Fruit fly (Drosophila melanogaster) whole organism, embryonic: ENCODE results near the gene CG4968.

Source experiments
- B-H2 ChIP-seq: fragments of 200-800 bp; sonication (Bioruptor generic); optimal IDR thresholded peaks from 2 replicates; lab custom pipeline; 2018; ENCODE audit warnings: missing biosample characterization, mild to moderate bottlenecking, missing genetic modification characterization
- Bteb2 ChIP-seq: fragments of 200-800 bp; sonication (Bioruptor generic); optimal IDR thresholded peaks from 2 replicates; lab custom pipeline; 2016; ENCODE audit warnings: missing biosample characterization, missing genetic modification characterization
- CG10959 ChIP-seq: fragments of 200-800 bp; sonication (Bioruptor generic); IDR thresholded peaks from 2 replicates; pipeline ENCODE4 v1.3.6; 2022; ENCODE audit warnings: missing biosample characterization, missing genetic modification characterization
- CG12299 ChIP-seq: fragments of 200-800 bp; sonication (Bioruptor generic); optimal IDR thresholded peaks from 2 replicates; lab custom pipeline; 2018; ENCODE audit warnings: missing biosample characterization, mild to moderate bottlenecking, missing genetic modification characterization
- CG13287 ChIP-seq: fragments of 200-800 bp; sonication (Bioruptor generic); IDR thresholded peaks from 2 replicates; pipeline ENCODE4 v1.3.6; 2022; ENCODE audit warnings: missing biosample characterization, missing genetic modification characterization; ENCODE audit not compliant: partially characterized antibody
- CG15514 ChIP-seq: fragments of 200-800 bp; sonication (Bioruptor generic); optimal IDR thresholded peaks from 3 replicates; lab custom pipeline; 2017; ENCODE audit warnings: missing biosample characterization, missing genetic modification characterization, mild to moderate bottlenecking, moderate library complexity, missing genetic modification reagents
- CG15696 ChIP-seq: fragments of 200-800 bp; sonication (Bioruptor generic); optimal IDR thresholded peaks from 2 replicates; lab custom pipeline; 2019; ENCODE audit warnings: missing biosample characterization, mild to moderate bottlenecking, missing genetic modification characterization, moderate library complexity
- CG1603 ChIP-seq: fragments of 200-800 bp; sonication (Bioruptor generic); optimal IDR thresholded peaks from 2 replicates; lab custom pipeline; 2019; ENCODE audit warnings: missing biosample characterization, mild to moderate bottlenecking, missing genetic modification characterization, moderate library complexity
- CG16813 ChIP-seq: fragments of 200-800 bp; sonication (Bioruptor generic); IDR thresholded peaks from 3 replicates; pipeline ENCODE4 v1.3.6; 2022; ENCODE audit warnings: missing biosample characterization, missing genetic modification characterization; ENCODE audit not compliant: partially characterized antibody
- CG17829 ChIP-seq: fragments of 200-800 bp; optimal IDR thresholded peaks from 2 replicates; lab custom pipeline; 2019; ENCODE audit warnings: missing biosample characterization, mild to moderate bottlenecking, missing genetic modification characterization, moderate library complexity
- CG2116 ChIP-seq: fragments of 200-800 bp; sonication (Bioruptor generic); optimal IDR thresholded peaks from 3 replicates; lab custom pipeline; 2018; ENCODE audit warnings: missing biosample characterization, mild to moderate bottlenecking, missing genetic modification characterization
- CG34376 ChIP-seq: fragments of 200-800 bp; sonication (Bioruptor generic); optimal IDR thresholded peaks from 2 replicates; lab custom pipeline; 2018; ENCODE audit warnings: missing biosample characterization, mild to moderate bottlenecking, missing genetic modification characterization
- CG42726 ChIP-seq: fragments of 200-800 bp; sonication (Bioruptor generic); IDR thresholded peaks from 2 replicates; pipeline ENCODE4 v1.3.6; 2022; ENCODE audit warnings: missing biosample characterization, missing genetic modification characterization; ENCODE audit not compliant: partially characterized antibody
- CG4328 ChIP-seq: fragments of 200-800 bp; sonication (Bioruptor generic); optimal IDR thresholded peaks from 3 replicates; lab custom pipeline; 2017; ENCODE audit warnings: missing biosample characterization, missing genetic modification reagents, missing genetic modification characterization
- CG4617 ChIP-seq: fragments of 200-800 bp; sonication (Bioruptor generic); optimal IDR thresholded peaks from 3 replicates; lab custom pipeline; 2016; ENCODE audit warnings: missing biosample characterization, missing genetic modification characterization, borderline replicate concordance
- CG4854 ChIP-seq: fragments of 200-800 bp; sonication (Bioruptor generic); optimal IDR thresholded peaks from 2 replicates; lab custom pipeline; 2016; ENCODE audit warnings: missing biosample characterization, missing genetic modification characterization, inconsistent platforms
- CG9797 ChIP-seq: fragments of 200-800 bp; sonication (Bioruptor generic); optimal IDR thresholded peaks from 3 replicates; lab custom pipeline; 2018; ENCODE audit warnings: missing biosample characterization, mild to moderate bottlenecking, missing genetic modification characterization
- CG9932 ChIP-seq: fragments of 200-800 bp; sonication (Bioruptor generic); IDR thresholded peaks from 2 replicates; pipeline ENCODE4 v1.3.6; 2022; ENCODE audit warnings: missing biosample characterization, missing genetic modification characterization
- CrebB ChIP-seq: fragments of 200-800 bp; sonication (Bioruptor generic); optimal IDR thresholded peaks from 3 replicates; lab custom pipeline; 2018; ENCODE audit warnings: missing biosample characterization, mild to moderate bottlenecking, missing genetic modification characterization
- Dek ChIP-seq: fragments of 200-800 bp; sonication (Bioruptor generic); optimal IDR thresholded peaks from 3 replicates; lab custom pipeline; 2019; ENCODE audit warnings: missing biosample characterization, mild to moderate bottlenecking, missing genetic modification characterization, moderate library complexity
- Doc3 ChIP-seq: fragments of 200-800 bp; sonication (Bioruptor generic); IDR thresholded peaks from 3 replicates; pipeline ENCODE4 v1.3.6; 2022; ENCODE audit warnings: missing biosample characterization, missing genetic modification characterization; ENCODE audit not compliant: partially characterized antibody
- Dref ChIP-seq: fragments of 200-800 bp; sonication (Bioruptor generic); IDR thresholded peaks from 2 replicates; pipeline ENCODE4 v1.3.6; 2022; ENCODE audit warnings: missing biosample characterization, missing genetic modification characterization
- Drgx ChIP-seq: fragments of 200-800 bp; sonication (Bioruptor generic); IDR thresholded peaks from 2 replicates; pipeline ENCODE4 v1.3.6; 2022; ENCODE audit warnings: missing biosample characterization, missing genetic modification characterization
- Med ChIP-seq: fragments of 200-800 bp; sonication (Bioruptor generic); peaks from one replicate; lab custom pipeline; 2016; ENCODE audit warnings: missing biosample characterization, missing genetic modification characterization, mild to moderate bottlenecking, inconsistent platforms, moderate library complexity
- NC2α ChIP-seq: fragments of 200-800 bp; sonication (Bioruptor generic); optimal IDR thresholded peaks from 2 replicates; lab custom pipeline; 2016; ENCODE audit warnings: missing biosample characterization, missing genetic modification characterization
- Rfx ChIP-seq: fragments of 200-800 bp; sonication (Bioruptor generic); IDR thresholded peaks from 2 replicates; pipeline ENCODE4 v1.3.6; 2022; ENCODE audit warnings: missing biosample characterization, missing genetic modification characterization
- Sox102F ChIP-seq: fragments of 200-800 bp; sonication (Bioruptor generic); optimal IDR thresholded peaks from 2 replicates; lab custom pipeline; 2018; ENCODE audit warnings: missing biosample characterization, mild to moderate bottlenecking, missing genetic modification characterization, moderate library complexity
- amos ChIP-seq: fragments of 200-800 bp; sonication (Bioruptor generic); IDR thresholded peaks from 2 replicates; pipeline ENCODE4 v1.3.6; 2022; ENCODE audit warnings: missing biosample characterization, missing genetic modification characterization; ENCODE audit not compliant: partially characterized antibody
- ap ChIP-seq: fragments of 200-800 bp; sonication (Bioruptor generic); IDR thresholded peaks from 2 replicates; pipeline ENCODE4 v1.3.6; 2022; ENCODE audit warnings: missing biosample characterization, missing genetic modification characterization
- bowl ChIP-seq: fragments of 200-800 bp; sonication (Bioruptor generic); IDR thresholded peaks from 2 replicates; pipeline ENCODE4 v1.3.6; 2022; ENCODE audit warnings: missing biosample characterization, missing genetic modification characterization
- bsh ChIP-seq, 2 experiments: fragments of 200-800 bp; sonication (Bioruptor generic); optimal IDR thresholded peaks; 2 replicates each; lab custom pipeline; 2017 to 2018; ENCODE audit warnings: mild to moderate bottlenecking in 2 of 2, missing biosample characterization in 2 of 2, missing genetic modification characterization in 2 of 2, moderate library complexity in 1 of 2
- cato ChIP-seq: fragments of 200-800 bp; sonication (Bioruptor generic); optimal IDR thresholded peaks from 2 replicates; lab custom pipeline; 2016; ENCODE audit warnings: missing biosample characterization, missing genetic modification characterization, borderline replicate concordance
- dan ChIP-seq: fragments of 200-800 bp; sonication (Bioruptor generic); IDR thresholded peaks from 2 replicates; pipeline ENCODE4 v1.3.6; 2022; ENCODE audit warnings: missing biosample characterization, missing genetic modification characterization
- dati ChIP-seq: fragments of 200-800 bp; sonication (Bioruptor generic); IDR thresholded peaks from 2 replicates; pipeline ENCODE4 v1.3.6; 2022; ENCODE audit warnings: missing biosample characterization, missing genetic modification characterization
- eyg ChIP-seq: fragments of 200-800 bp; sonication (Bioruptor generic); optimal IDR thresholded peaks from 3 replicates; lab custom pipeline; 2016; ENCODE audit warnings: missing biosample characterization, missing genetic modification characterization
- fd64A ChIP-seq: fragments of 200-800 bp; sonication (Bioruptor generic); optimal IDR thresholded peaks from 3 replicates; lab custom pipeline; 2018; ENCODE audit warnings: missing biosample characterization, mild to moderate bottlenecking, missing genetic modification characterization
- gem ChIP-seq: fragments of 200-800 bp; sonication (Bioruptor generic); optimal IDR thresholded peaks from 2 replicates; lab custom pipeline; 2019; ENCODE audit warnings: missing biosample characterization, mild to moderate bottlenecking, missing genetic modification characterization, moderate library complexity
- hb ChIP-seq: fragments of 200-800 bp; sonication (Bioruptor generic); IDR thresholded peaks from 3 replicates; pipeline ENCODE4 v1.3.6; 2022; ENCODE audit warnings: missing biosample characterization, missing genetic modification characterization; ENCODE audit not compliant: partially characterized antibody
- inv ChIP-seq: fragments of 200-800 bp; sonication (Bioruptor generic); IDR thresholded peaks from 2 replicates; pipeline ENCODE4 v1.3.6; 2022; ENCODE audit warnings: missing biosample characterization, missing genetic modification characterization; ENCODE audit not compliant: partially characterized antibody
- jing ChIP-seq: fragments of 200-800 bp; sonication (Bioruptor generic); optimal IDR thresholded peaks from 2 replicates; lab custom pipeline; 2018; ENCODE audit warnings: missing biosample characterization, mild to moderate bottlenecking, missing genetic modification characterization
- lilli ChIP-seq: fragments of 200-800 bp; sonication (Bioruptor generic); optimal IDR thresholded peaks from 3 replicates; lab custom pipeline; 2016; ENCODE audit warnings: missing biosample characterization, missing genetic modification characterization
- nerfin-2 ChIP-seq: fragments of 200-800 bp; sonication (Bioruptor generic); IDR thresholded peaks from 2 replicates; pipeline ENCODE4 v1.3.6; 2022; ENCODE audit warnings: missing biosample characterization, missing genetic modification characterization; ENCODE audit not compliant: partially characterized antibody
- psq ChIP-seq: fragments of 200-800 bp; sonication (Bioruptor generic); optimal IDR thresholded peaks from 2 replicates; lab custom pipeline; 2017; ENCODE audit warnings: missing biosample characterization, missing genetic modification characterization
- pzg ChIP-seq: fragments of 200-800 bp; sonication (Bioruptor generic); optimal IDR thresholded peaks from 3 replicates; lab custom pipeline; 2018; ENCODE audit warnings: missing biosample characterization, mild to moderate bottlenecking, missing genetic modification characterization, moderate library complexity
- rib ChIP-seq: fragments of 200-800 bp; sonication (Bioruptor generic); IDR thresholded peaks from 2 replicates; pipeline ENCODE4 v1.3.6; 2022; ENCODE audit warnings: missing biosample characterization, missing genetic modification characterization
- sna ChIP-seq: fragments of 200-800 bp; sonication (Bioruptor generic); IDR thresholded peaks from 2 replicates; pipeline ENCODE4 v1.3.6; 2022; ENCODE audit warnings: missing biosample characterization, missing genetic modification characterization; ENCODE audit not compliant: partially characterized antibody
- stwl ChIP-seq: fragments of 200-800 bp; sonication (Bioruptor generic); optimal IDR thresholded peaks from 3 replicates; lab custom pipeline; 2018; ENCODE audit warnings: missing biosample characterization, mild to moderate bottlenecking, missing genetic modification characterization, moderate library complexity
- tll ChIP-seq, 2 experiments: fragments of 200-800 bp in 1 of 2; fragments of >200 bp in 1 of 2; sonication (Bioruptor generic) in 1 of 2; optimal IDR thresholded peaks; 2 replicates each; lab custom pipeline; 2017 to 2019; ENCODE audit warnings: missing biosample characterization in 2 of 2, missing genetic modification characterization in 2 of 2, mild to moderate bottlenecking in 1 of 2, moderate library complexity in 1 of 2
- trem ChIP-seq: fragments of 200-800 bp; optimal IDR thresholded peaks from 3 replicates; lab custom pipeline; 2019; ENCODE audit warnings: missing biosample characterization, mild to moderate bottlenecking, missing genetic modification characterization, moderate library complexity
- zf30C ChIP-seq: fragments of 200-800 bp; sonication (Bioruptor generic); optimal IDR thresholded peaks from 3 replicates; lab custom pipeline; 2018; ENCODE audit warnings: missing biosample characterization, mild to moderate bottlenecking, missing genetic modification characterization

Gene CG4968

DNA sequence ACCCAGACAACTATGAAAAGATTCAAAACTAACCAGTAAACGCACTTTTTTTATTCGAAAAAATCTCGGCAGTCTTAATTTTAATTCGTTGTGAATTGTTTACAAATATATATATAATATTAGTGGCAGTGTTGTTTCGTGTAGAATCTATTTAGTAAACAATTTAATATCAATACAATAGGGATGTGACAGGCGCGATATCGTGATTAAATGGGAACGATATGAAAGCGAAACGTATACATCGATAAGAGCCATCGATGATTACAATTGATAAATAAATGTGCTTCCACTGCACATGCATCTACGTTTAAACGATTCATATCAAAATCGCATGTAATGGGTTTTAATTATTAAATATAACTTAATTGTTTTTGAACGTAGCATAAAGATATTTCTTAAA, 29.4 kb upstream of the CG4968 start (continued):
- peak; percentile 93 for TF ChIP-seq inv (GFP tag; lab: Robert Waterston, UW)
- no peak for TF ChIP-seq CG4854 (GFP tag; lab: Kevin White, UChicago)
- peak; percentile 43 for TF ChIP-seq CG4617 (GFP tag; lab: Kevin White, UChicago)
- TF ChIP-seq CG13287 (GFP tag; lab: Robert Waterston, UW): peak; percentile 85
- peak; percentile 66 for TF ChIP-seq trem
- peak; percentile 90 for TF ChIP-seq CG1603
- TF ChIP-seq ap: no peak
- TF ChIP-seq CG2116: peak; percentile 42
- TF ChIP-seq rib: no peak
- TF ChIP-seq CrebB: no peak
- TF ChIP-seq CG15696: no peak
- no peak for TF ChIP-seq NC2α (GFP tag; lab: Kevin White, UChicago)
- TF ChIP-seq CG10959 (GFP tag; lab: Robert Waterston, UW): no peak
- peak; percentile 78 for TF ChIP-seq nerfin-2
- no peak for TF ChIP-seq Bteb2 (GFP tag; lab: Kevin White, UChicago)
- no peak for TF ChIP-seq gem (tag; lab: Kevin White, UChicago)
- TF ChIP-seq Med (GFP tag; lab: Kevin White, UChicago): peak; percentile 46
- TF ChIP-seq psq (GFP tag; lab: Kevin White, UChicago): no peak
- peak; percentile 48; the same call in 1 of the 2 replicates for TF ChIP-seq Rfx (GFP tag; lab: Robert Waterston, UW)
- TF ChIP-seq B-H2 (GFP tag; lab: Kevin White, UChicago): peak; percentile 9
- TF ChIP-seq CG42726 (GFP tag; lab: Robert Waterston, UW): peak; percentile 97
- TF ChIP-seq stwl (tag; lab: Kevin White, UChicago): peak; percentile 59
- TF ChIP-seq amos: peak; percentile 96
- no peak for TF ChIP-seq lilli (GFP tag; lab: Kevin White, UChicago)
- peak; percentile 68 for TF ChIP-seq Doc3 (GFP tag; lab: Robert Waterston, UW)
- peak; percentile 38 for TF ChIP-seq CG12299
- peak; percentile 82 for TF ChIP-seq hb
- no peak for TF ChIP-seq dan (GFP tag; lab: Robert Waterston, UW)
- TF ChIP-seq Sox102F (GFP tag; lab: Kevin White, UChicago): no peak
- no peak for TF ChIP-seq CG9932 (GFP tag; lab: Robert Waterston, UW)
- no peak for TF ChIP-seq fd64A (GFP tag; lab: Kevin White, UChicago)
- no peak for TF ChIP-seq zf30C (GFP tag; lab: Kevin White, UChicago)
- TF ChIP-seq tll (GFP tag; optimal IDR thresholded peaks at IDR 0.05; lab: Kevin White, UChicago): no peak
- TF ChIP-seq CG16813 (GFP tag; lab: Robert Waterston, UW): peak; percentile 90
- peak; percentile 79 for TF ChIP-seq sna (GFP tag; lab: Robert Waterston, UW)
- TF ChIP-seq dati: no peak
- TF ChIP-seq Dek (tag; lab: Kevin White, UChicago): no peak
- no peak for TF ChIP-seq CG4328 (GFP tag; lab: Kevin White, UChicago)
- TF ChIP-seq cato (GFP tag; lab: Kevin White, UChicago): no peak
- TF ChIP-seq bowl: no peak
- no peak for TF ChIP-seq CG34376 (GFP tag; lab: Kevin White, UChicago)
- TF ChIP-seq eyg (GFP tag; lab: Kevin White, UChicago): no peak
- TF ChIP-seq CG17829 (tag; lab: Kevin White, UChicago): no peak
- TF ChIP-seq Dref (GFP tag; lab: Robert Waterston, UW): peak; percentile 95
- peak; percentile 75 for TF ChIP-seq pzg (GFP tag; lab: Kevin White, UChicago)
- TF ChIP-seq jing (GFP tag; lab: Kevin White, UChicago): no peak
- TF ChIP-seq CG9797 (GFP tag; lab: Kevin White, UChicago): no peak
- no peak for TF ChIP-seq CG15514 (GFP tag; lab: Kevin White, UChicago)
- no peak for TF ChIP-seq Drgx (GFP tag; lab: Robert Waterston, UW)
- no peak for TF ChIP-seq bsh (GFP tag; optimal IDR thresholded peaks at IDR 0.05; lab: Kevin White, UChicago)
